Worm (Caenorhabditis elegans) whole organism, L4 larva: ENCODE measurements around the gene cmd-1.
A peak's percentile ranks its signal among the peaks of the same experiment; 100 is the strongest.

Source experiments
- D1046.2 ChIP-seq: fragments of 200-800 bp; sonication (Bioruptor generic); IDR thresholded peaks from 2 replicates; pipeline ENCODE4 v1.3.6; 2022; ENCODE audit warnings: missing genetic modification characterization, missing compliant biosample characterization
- F26F4.8 ChIP-seq: fragments of 200-800 bp; sonication (Bioruptor generic); conservative IDR thresholded peaks from 2 replicates; pipeline ENCODE4 v1.3.6; 2022; ENCODE audit warnings: missing genetic modification characterization, missing compliant biosample characterization
- F44E2.7 ChIP-seq: fragments of 200-800 bp; sonication (Bioruptor generic); IDR thresholded peaks from 2 replicates; pipeline ENCODE4 v2.1.2; 2022; ENCODE audit warnings: missing genetic modification characterization, missing compliant biosample characterization
- F49E8.2 ChIP-seq: sonication (generic microtip); optimal IDR thresholded peaks from 2 replicates; lab custom pipeline; 2016; ENCODE audit warnings: missing compliant biosample characterization, mild to moderate bottlenecking, missing genetic modification characterization, borderline replicate concordance
- R02D3.7 ChIP-seq: fragments of 150-350 bp; sonication (generic microtip); optimal IDR thresholded peaks from 3 replicates; lab custom pipeline; 2014; ENCODE audit warnings: missing biosample characterization, missing genetic modification characterization
- T20F7.1 ChIP-seq: fragments of 200-800 bp; sonication (Bioruptor generic); optimal IDR thresholded peaks from 2 replicates; lab custom pipeline; 2018; ENCODE audit warnings: mild to moderate bottlenecking, missing genetic modification characterization, missing compliant biosample characterization
- Y105C5A.15 ChIP-seq: fragments of 200-800 bp; sonication (Bioruptor generic); IDR thresholded peaks from 2 replicates; pipeline ENCODE4 v1.3.6; 2022; ENCODE audit warnings: missing genetic modification characterization, missing compliant biosample characterization
- ZK337.2 ChIP-seq: fragments of 200-800 bp; sonication (Bioruptor generic); IDR thresholded peaks from 2 replicates; pipeline ENCODE4 v1.3.6; 2022; ENCODE audit warnings: missing genetic modification reagents, missing genetic modification characterization, missing compliant biosample characterization
- aha-1 ChIP-seq: fragments of 150-350 bp; peaks from one replicate; lab custom pipeline; 2014; ENCODE audit warnings: missing biosample characterization, missing genetic modification characterization
- attf-4 ChIP-seq: sonication (generic microtip); optimal IDR thresholded peaks from 3 replicates; lab custom pipeline; 2017; ENCODE audit warnings: missing biosample characterization, missing genetic modification characterization
- ceh-28 ChIP-seq: fragments of 150-350 bp; optimal IDR thresholded peaks from 2 replicates; lab custom pipeline; 2014; ENCODE audit warnings: missing biosample characterization, missing genetic modification reagents, missing genetic modification characterization
- cey-2 ChIP-seq: sonication (generic microtip); optimal IDR thresholded peaks from 3 replicates; lab custom pipeline; 2017; ENCODE audit warnings: missing genetic modification characterization, mild to moderate bottlenecking, missing compliant biosample characterization, antibody characterized with exemption, borderline replicate concordance; ENCODE audit not compliant: insufficient read depth
- ctbp-1 ChIP-seq: fragments of 200-800 bp; sonication (Bioruptor generic); IDR thresholded peaks from 2 replicates; pipeline ENCODE4 v1.3.6; 2022; ENCODE audit warnings: missing genetic modification reagents, missing genetic modification characterization, missing compliant biosample characterization
- daf-16 ChIP-seq, 3 experiments: sonication (generic microtip); optimal IDR thresholded peaks; 2 replicates each; lab custom pipeline; 2016 to 2017; ENCODE audit warnings: missing genetic modification characterization in 3 of 3, missing genetic modification reagents in 3 of 3, mild to moderate bottlenecking in 2 of 3, missing compliant biosample characterization in 2 of 3, missing biosample characterization in 1 of 3, moderate library complexity in 1 of 3
- dmd-8 ChIP-seq: fragments of 200-800 bp; sonication (Bioruptor generic); IDR thresholded peaks from 2 replicates; pipeline ENCODE4 v1.3.6; 2022; ENCODE audit warnings: missing genetic modification characterization, missing compliant biosample characterization
- dve-1 ChIP-seq: sonication (generic microtip); optimal IDR thresholded peaks from 2 replicates; lab custom pipeline; 2017; ENCODE audit warnings: antibody characterized with exemption, mild to moderate bottlenecking, missing genetic modification characterization, missing compliant biosample characterization; ENCODE audit not compliant: insufficient read depth
- egl-43 ChIP-seq: fragments of 200-800 bp; sonication (Bioruptor generic); IDR thresholded peaks from 2 replicates; pipeline ENCODE4 v1.3.6; 2022; ENCODE audit warnings: missing genetic modification reagents, missing genetic modification characterization, missing compliant biosample characterization
- fkh-10 ChIP-seq: fragments of 150-350 bp; optimal IDR thresholded peaks from 2 replicates; lab custom pipeline; 2014; ENCODE audit warnings: missing biosample characterization, missing genetic modification reagents, missing genetic modification characterization
- hif-1 ChIP-seq, 2 experiments: sonication (generic microtip); optimal IDR thresholded peaks; 2 replicates each; lab custom pipeline; 2016 to 2017; ENCODE audit warnings: missing compliant biosample characterization in 2 of 2, missing genetic modification characterization in 2 of 2, missing genetic modification reagents in 2 of 2, missing genotype in 2 of 2, mild to moderate bottlenecking in 1 of 2
- hlh-11 ChIP-seq: fragments of 200-800 bp; sonication (Bioruptor generic); optimal IDR thresholded peaks from 2 replicates; lab custom pipeline; 2018; ENCODE audit warnings: mild to moderate bottlenecking, missing genetic modification characterization, missing compliant biosample characterization
- hmg-1.1 ChIP-seq: fragments of 200-800 bp; sonication (Bioruptor generic); IDR thresholded peaks from 2 replicates; pipeline ENCODE4 v1.3.6; 2022; ENCODE audit warnings: missing genetic modification reagents, missing genetic modification characterization, missing compliant biosample characterization
- lim-7 ChIP-seq: fragments of 200-800 bp; sonication (Bioruptor generic); IDR thresholded peaks from 2 replicates; pipeline ENCODE4 v1.3.6; 2022; ENCODE audit warnings: missing genetic modification characterization, missing compliant biosample characterization
- lin-13 ChIP-seq: fragments of 150-350 bp; optimal IDR thresholded peaks from 2 replicates; lab custom pipeline; 2014; ENCODE audit warnings: missing biosample characterization, missing genetic modification reagents, missing genetic modification characterization
- lin-15B ChIP-seq: fragments of 150-350 bp; sonication (generic microtip); optimal IDR thresholded peaks from 3 replicates; lab custom pipeline; 2014; ENCODE audit warnings: missing biosample characterization, missing genetic modification characterization
- mxl-3 ChIP-seq: fragments of 200-800 bp; sonication (Bioruptor generic); optimal IDR thresholded peaks from 2 replicates; lab custom pipeline; 2018; ENCODE audit warnings: mild to moderate bottlenecking, missing genetic modification characterization, missing compliant biosample characterization
- nhr-102 ChIP-seq: sonication (generic microtip); optimal IDR thresholded peaks from 2 replicates; lab custom pipeline; 2016; ENCODE audit warnings: mild to moderate bottlenecking, missing genetic modification characterization, moderate library complexity, missing compliant biosample characterization
- nhr-48 ChIP-seq: sonication (generic microtip); optimal IDR thresholded peaks from 2 replicates; lab custom pipeline; 2016; ENCODE audit warnings: mild to moderate bottlenecking, missing genetic modification characterization, missing compliant biosample characterization
- nhr-6 ChIP-seq: fragments of 150-350 bp; optimal IDR thresholded peaks from 2 replicates; lab custom pipeline; 2014; ENCODE audit warnings: missing biosample characterization, missing genetic modification characterization
- nhr-76 ChIP-seq: fragments of 150-350 bp; optimal IDR thresholded peaks from 2 replicates; lab custom pipeline; 2014; ENCODE audit warnings: missing biosample characterization, missing genetic modification characterization
- set-16 ChIP-seq: fragments of 200-800 bp; sonication (Bioruptor generic); IDR thresholded peaks from 2 replicates; pipeline ENCODE4 v1.3.6; 2022; ENCODE audit warnings: missing genetic modification reagents, missing genetic modification characterization, missing compliant biosample characterization
- spr-1 ChIP-seq: sonication (generic microtip); optimal IDR thresholded peaks from 2 replicates; lab custom pipeline; 2016; ENCODE audit warnings: mild to moderate bottlenecking, missing genetic modification characterization, missing compliant biosample characterization
- unc-39 ChIP-seq: sonication (generic microtip); optimal IDR thresholded peaks from 2 replicates; lab custom pipeline; 2017; ENCODE audit warnings: missing biosample characterization, missing genetic modification characterization
- unc-62 ChIP-seq, 3 experiments: fragments of 150-350 bp in 1 of 3; sonication (generic microtip); optimal IDR thresholded peaks in 2 of 3; peaks in 1 of 3; 1 replicate in 1 of 3; 2 replicates in 2 of 3; lab custom pipeline; 2014 to 2017; ENCODE audit warnings: missing biosample characterization in 3 of 3, missing genetic modification characterization in 3 of 3, missing genetic modification reagents in 3 of 3, missing genotype in 1 of 3
- vab-7 ChIP-seq: fragments of 200-800 bp; sonication (Bioruptor generic); IDR thresholded peaks from 2 replicates; pipeline ENCODE4 v1.3.6; 2022; ENCODE audit warnings: missing genetic modification reagents, missing genetic modification characterization, missing compliant biosample characterization

The cmd-1 gene

ce11 chrV:1158247-1158646 lies 2.2 kb downstream of the cmd-1 start (continued):
- no peak for TF ChIP-seq set-16
- TF ChIP-seq D1046.2 (GFP tag; lab: Robert Waterston, UW), result no peak
- peak; percentile 15 for TF ChIP-seq ceh-28 (tag; lab: Kevin White, UChicago)
- peak; percentile 50; the same call in 1 of the 2 replicates for TF ChIP-seq vab-7

ce11 chrV:1160716-1161115 lies 4.6 kb downstream of the cmd-1 start:
- TF ChIP-seq dmd-8 (GFP tag; lab: Robert Waterston, UW) (0 out of 2 replicates have a peak, but pooled peaks have one; percentile 21), F49E8.2 (tag; lab: Kevin White, UChicago) (no peak)

- TF ChIP-seq unc-62 (GFP tag; optimal IDR thresholded peaks at IDR 0.05 in 1 of 2; lab: Kevin White, UChicago) (peak in 1 of 2 experiments; percentile 91), unc-62 (tag; optimal IDR thresholded peaks at IDR 0.05; lab: Kevin White, UChicago) (no peak), hmg-1.1 (GFP tag; lab: Robert Waterston, UW) (no peak), lin-15B (tag; lab: Kevin White, UChicago) (no peak), fkh-10 (no peak), ctbp-1 (GFP tag; lab: Robert Waterston, UW) (no peak), lin-13 (GFP tag; lab: Kevin White, UChicago) (no peak), nhr-102 (no peak), lim-7 (GFP tag; lab: Robert Waterston, UW) (no peak), nhr-6 (tag; lab: Kevin White, UChicago) (no peak), cey-2 (tag; lab: Kevin White, UChicago) (no peak), mxl-3 (GFP tag; lab: Kevin White, UChicago) (peak; percentile 66), F26F4.8 (GFP tag; lab: Robert Waterston, UW) (no peak), dve-1 (tag; lab: Kevin White, UChicago) (no peak), hlh-11 (peak; percentile 18), set-16 (peak; percentile 32; the same call in 1 of the 2 replicates)
Measured at ce11 chrV:1164196-1164691, 8.2 kb downstream of the cmd-1 start, which contains the start of gene T21H3.5. TSS of gene T21H3.5 (minus strand) at chrV:1164293.

ce11 chrV:1165090-1165761 lies 9.2 kb downstream of the cmd-1 start, which contains the start of gene ptr-16:
TSS of gene ptr-16 (plus strand) at chrV:1165711.
- TF ChIP-seq F44E2.7, result 0 out of 2 replicates have a peak, but pooled peaks have one; percentile 7
- TF ChIP-seq nhr-76 (tag; lab: Kevin White, UChicago), result no peak
- TF ChIP-seq spr-1 (tag; lab: Kevin White, UChicago), result no peak
- peak; percentile 58 for TF ChIP-seq aha-1 (tag; lab: Kevin White, UChicago)
- no peak for TF ChIP-seq nhr-48 (tag; lab: Kevin White, UChicago)
- TF ChIP-seq daf-16 (GFP tag; optimal IDR thresholded peaks at IDR 0.05; lab: Kevin White, UChicago), result no peak
- no peak for TF ChIP-seq daf-16 (tag; optimal IDR thresholded peaks at IDR 0.05; lab: Kevin White, UChicago)
- TF ChIP-seq T20F7.1 (GFP tag; lab: Kevin White, UChicago), result no peak
- TF ChIP-seq egl-43 (GFP tag; lab: Robert Waterston, UW), result 0 out of 2 replicates have a peak, but pooled peaks have one; percentile 10
- TF ChIP-seq R02D3.7 (tag; lab: Kevin White, UChicago), result no peak
- no peak for TF ChIP-seq unc-39 (tag; lab: Kevin White, UChicago)
- TF ChIP-seq ZK337.2 (GFP tag; lab: Robert Waterston, UW), result no peak
- no peak for TF ChIP-seq Y105C5A.15 (GFP tag; lab: Robert Waterston, UW)
- TF ChIP-seq hif-1 (tag; optimal IDR thresholded peaks at IDR 0.05; lab: Kevin White, UChicago), result no peak
- TF ChIP-seq attf-4 (tag; lab: Kevin White, UChicago), result no peak
